Fruit fly (Drosophila melanogaster) whole organism: ENCODE measurements around the gene Fad2.

Experiments
- pan ChIP-seq: fragments of >200 bp; optimal IDR thresholded peaks from 2 replicates; lab custom pipeline; 2017
- psq ChIP-seq: fragments of >200 bp; optimal IDR thresholded peaks from 2 replicates; lab custom pipeline; 2017
- usp ChIP-seq: fragments of >200 bp; optimal IDR thresholded peaks from 2 replicates; lab custom pipeline; 2017; ENCODE audit warnings: missing biosample characterization, missing genetic modification characterization, mixed read lengths

DNA sequence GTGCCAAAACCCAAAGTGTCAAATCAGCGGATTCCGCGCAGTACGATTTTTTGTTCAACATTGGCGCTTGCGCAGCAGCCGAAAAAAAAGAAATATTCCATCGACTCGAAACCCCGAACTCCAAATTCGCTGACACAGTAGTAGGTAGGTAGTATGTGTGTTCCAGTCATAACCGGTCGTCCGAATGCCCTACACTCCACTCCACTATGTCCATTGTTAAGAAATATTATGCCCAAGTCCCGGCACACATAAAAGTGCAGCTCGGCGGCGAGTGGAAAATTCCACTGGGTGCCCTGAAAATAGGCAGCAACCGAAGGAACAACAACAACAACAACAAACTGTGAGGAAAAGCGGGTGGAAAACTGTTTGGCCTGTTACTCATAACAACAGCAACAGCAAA is 21.7 kb downstream of the Fad2 start:
- TF ChIP-seq psq (no peak), usp (GFP tag; lab: Kevin White, UChicago) (no peak), pan (lab: Kevin White, UChicago) (no peak)
